Fruit fly (Drosophila melanogaster): Measurements from ENCODE around the gene Vps16A.

Gene Vps16A

DNA sequence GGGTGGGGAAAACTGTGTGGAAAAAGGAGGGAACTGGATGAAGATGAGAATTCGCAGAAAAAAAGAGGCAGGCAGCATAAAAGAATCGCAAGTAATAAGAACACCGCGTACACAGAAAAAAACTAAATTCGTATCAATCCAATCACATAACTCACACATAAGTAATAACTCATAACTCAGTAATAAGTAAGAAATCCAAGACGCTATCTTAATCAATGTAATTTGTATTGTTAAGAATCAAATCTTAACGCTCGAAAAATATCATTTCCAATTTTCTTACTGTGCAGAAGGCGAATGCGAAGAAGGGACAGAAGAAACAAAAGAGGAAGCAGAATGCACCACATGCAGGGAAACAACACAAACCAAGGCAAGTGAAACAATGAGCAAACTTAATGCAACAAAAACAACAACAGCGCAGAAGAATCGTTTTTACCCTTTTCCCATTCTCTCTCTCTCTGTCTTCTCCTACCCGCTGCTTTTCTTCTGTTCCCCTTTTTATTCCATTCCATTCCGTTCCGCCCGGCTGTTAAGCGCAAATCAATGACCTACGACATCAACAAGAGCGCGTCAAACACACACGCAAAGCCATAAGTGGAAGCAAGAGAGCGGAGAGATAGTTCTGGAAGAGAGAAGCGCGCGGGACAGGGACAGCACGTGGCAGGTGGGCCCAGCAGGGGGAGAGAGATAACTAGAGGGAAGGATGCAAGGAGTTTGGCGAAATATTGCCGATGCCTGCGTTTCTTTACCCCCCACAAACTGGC, 37.6 kb upstream of the Vps16A start (continued):
- TF ChIP-seq MTF-1 (GFP tag; optimal IDR thresholded peaks at IDR 0.05; ENCODE audit: borderline replicate concordance), result peak; percentile 13
- peak; percentile 53; the same call in 1 of the 2 replicates for TF ChIP-seq ro (GFP tag; IDR thresholded peaks at IDR 0.05)
- TF ChIP-seq sc (optimal IDR thresholded peaks at IDR 0.05), result no peak
- peak; percentile 69 for TF ChIP-seq sc (GFP tag; optimal IDR thresholded peaks at IDR 0.05)
- peak; percentile 82 for TF ChIP-seq Sox102F (GFP tag; optimal IDR thresholded peaks at IDR 0.05)
- no peak for TF ChIP-seq ash1 (GFP tag; optimal IDR thresholded peaks at IDR 0.05)
- peak; percentile 80 for TF ChIP-seq CG10654 (GFP tag; optimal IDR thresholded peaks at IDR 0.05)
- peak; percentile 87 for TF ChIP-seq NC2β (GFP tag; optimal IDR thresholded peaks at IDR 0.05)
- peak; percentile 82 for TF ChIP-seq CG8089 (GFP tag; optimal IDR thresholded peaks at IDR 0.05)
- peak; percentile 76 for TF ChIP-seq en (GFP tag; optimal IDR thresholded peaks at IDR 0.05)
- peak; percentile 57 for TF ChIP-seq Lhr (GFP tag; optimal IDR thresholded peaks at IDR 0.05)
- no peak for TF ChIP-seq CG6683 (GFP tag; optimal IDR thresholded peaks at IDR 0.05)
- peak; percentile 81 for TF ChIP-seq CG17829 (tag; optimal IDR thresholded peaks at IDR 0.05)
- no peak for TF ChIP-seq Dek (tag; optimal IDR thresholded peaks at IDR 0.05)
- peak; percentile 72 for TF ChIP-seq CG6689 (GFP tag; IDR thresholded peaks at IDR 0.05)
- no peak for TF ChIP-seq B-H2 (GFP tag; optimal IDR thresholded peaks at IDR 0.05)
- TF ChIP-seq Gug (GFP tag; IDR thresholded peaks at IDR 0.05), result peak; percentile 43; the same call in 2 of the 4 replicates
- peak; percentile 80 for TF ChIP-seq CG12236 (GFP tag; optimal IDR thresholded peaks at IDR 0.05)
- peak; percentile 75; the same call in 2 of the 3 replicates for TF ChIP-seq CG11695 (GFP tag; IDR thresholded peaks at IDR 0.05)
- no peak for TF ChIP-seq CG9817 (tag; optimal IDR thresholded peaks at IDR 0.05)
- peak; percentile 52 for TF ChIP-seq Gsc (GFP tag; IDR thresholded peaks at IDR 0.05)
- no peak for TF ChIP-seq CG10543 (GFP tag; optimal IDR thresholded peaks at IDR 0.05)
- no peak for TF ChIP-seq gt (GFP tag; IDR thresholded peaks at IDR 0.05)
- TF ChIP-seq Stat92E (GFP tag; optimal IDR thresholded peaks at IDR 0.05), result peak in 1 of 3 experiments; percentile 25
- peak; percentile 81 for TF ChIP-seq CG31441 (GFP tag; IDR thresholded peaks at IDR 0.05)
- TF ChIP-seq CkIIα-i1 (GFP tag; IDR thresholded peaks at IDR 0.05), result no peak
- peak; percentile 64 for TF ChIP-seq Spps (tag; optimal IDR thresholded peaks at IDR 0.05)
- TF ChIP-seq sisA (GFP tag; IDR thresholded peaks at IDR 0.05), result peak; percentile 62
- TF ChIP-seq phol (tag; optimal IDR thresholded peaks at IDR 0.05), result peak; percentile 86
- TF ChIP-seq Sox100B (GFP tag; optimal IDR thresholded peaks at IDR 0.05), result peak; percentile 78
- peak; percentile 81 for TF ChIP-seq psq (GFP tag; optimal IDR thresholded peaks at IDR 0.05)
- peak; percentile 32; the same call in 1 of the 2 replicates for TF ChIP-seq stc (GFP tag; IDR thresholded peaks at IDR 0.05)
- TF ChIP-seq pzg (GFP tag; optimal IDR thresholded peaks at IDR 0.05), result no peak
- TF ChIP-seq Awh (GFP tag; IDR thresholded peaks at IDR 0.05), result peak; percentile 60; the same call in 1 of the 2 replicates
- peak; percentile 52 for TF ChIP-seq Nf-YB (GFP tag; optimal IDR thresholded peaks at IDR 0.05)
- TF ChIP-seq CG7786 (GFP tag; optimal IDR thresholded peaks at IDR 0.05), result peak; percentile 75
- TF ChIP-seq CG8388 (GFP tag; optimal IDR thresholded peaks at IDR 0.05), result peak; percentile 79
- peak; percentile 50 for TF ChIP-seq CG2116 (GFP tag; optimal IDR thresholded peaks at IDR 0.05)
- peak; percentile 72; the same call in 2 of the 3 replicates for TF ChIP-seq CG34422 (GFP tag; IDR thresholded peaks at IDR 0.05)
- TF ChIP-seq CG8359 (GFP tag; optimal IDR thresholded peaks at IDR 0.05; ENCODE audit: borderline replicate concordance), result peak; percentile 27
- no peak for TF ChIP-seq tap (tag; optimal IDR thresholded peaks at IDR 0.05)
- TF ChIP-seq shn (GFP tag; optimal IDR thresholded peaks at IDR 0.05), result peak; percentile 75
- TF ChIP-seq sim (GFP tag; IDR thresholded peaks at IDR 0.05), result peak; percentile 60; the same call in 1 of the 2 replicates
- peak; percentile 67 for TF ChIP-seq zen (tag; optimal IDR thresholded peaks at IDR 0.05)
- peak; percentile 49 for TF ChIP-seq CG18619 (GFP tag; optimal IDR thresholded peaks at IDR 0.05)
- peak; percentile 82 for TF ChIP-seq CG1832 (GFP tag; optimal IDR thresholded peaks at IDR 0.05)
- TF ChIP-seq slbo (GFP tag; IDR thresholded peaks at IDR 0.05), result peak; percentile 72
- TF ChIP-seq CG15696 (tag; optimal IDR thresholded peaks at IDR 0.05), result peak; percentile 63
- peak; percentile 72 for TF ChIP-seq bcd (GFP tag; optimal IDR thresholded peaks at IDR 0.05)
